Fruit fly (Drosophila melanogaster) whole organism, wandering third instar larva: ENCODE data around the gene CG34310.
A peak's percentile ranks its signal among the peaks of the same experiment; 100 is the strongest.

Experiments used
- Dif ChIP-seq: fragments of 200-275, 200-300 bp; sonication (Bioruptor generic); optimal IDR thresholded peaks from 2 replicates; lab custom pipeline; 2018; ENCODE audit warnings: missing biosample characterization, missing genetic modification characterization; ENCODE audit not compliant: partially characterized antibody
- Mio ChIP-seq: sonication (Bioruptor generic); optimal IDR thresholded peaks from 2 replicates; lab custom pipeline; 2016; ENCODE audit warnings: missing biosample characterization, missing genetic modification characterization
- Rel ChIP-seq, 2 experiments: fragments of 200-800 bp; sonication (Bioruptor generic) in 1 of 2; optimal IDR thresholded peaks; 2 replicates in 1 of 2; 3 replicates in 1 of 2; lab custom pipeline; 2016 to 2019; ENCODE audit warnings: mild to moderate bottlenecking in 2 of 2, missing biosample characterization in 2 of 2, missing genetic modification characterization in 2 of 2, moderate library complexity in 1 of 2
- h ChIP-seq: fragments of 200-800 bp; sonication (Bioruptor generic); optimal IDR thresholded peaks from 3 replicates; lab custom pipeline; 2016; ENCODE audit warnings: missing biosample characterization, mild to moderate bottlenecking, missing genetic modification characterization
- psq ChIP-seq: fragments of 200-800 bp; sonication (Bioruptor generic); optimal IDR thresholded peaks from 3 replicates; lab custom pipeline; 2017; ENCODE audit warnings: missing biosample characterization, mild to moderate bottlenecking, missing genetic modification characterization, moderate library complexity

- TF ChIP-seq Mio (GFP tag; lab: Kevin White, UChicago): no peak
- peak; percentile 44 for TF ChIP-seq h (GFP tag; lab: Kevin White, UChicago)
- TF ChIP-seq Rel (GFP tag; optimal IDR thresholded peaks at IDR 0.05; lab: Kevin White, UChicago): no peak
- no peak for TF ChIP-seq Rel (tag; optimal IDR thresholded peaks at IDR 0.05; lab: Kevin White, UChicago)
- no peak for TF ChIP-seq psq (GFP tag; lab: Kevin White, UChicago)
- TF ChIP-seq Dif (GFP tag; lab: Kevin White, UChicago): no peak
These were observed 59.6 kb downstream of the CG34310 start, which contains the start of gene homer for dm6 chr2L:6722822-6723749.
